Worm (Caenorhabditis elegans) whole organism, young adult: ENCODE results near the gene ttr-31.

Experiments
- B0019.2 ChIP-seq: fragments of 200-800 bp; sonication (Bioruptor generic); conservative IDR thresholded peaks from 2 replicates; pipeline ENCODE4 v1.3.6; 2022; ENCODE audit warnings: missing genetic modification reagents, missing genetic modification characterization, missing compliant biosample characterization
- B0035.1 ChIP-seq: sonication (generic microtip); optimal IDR thresholded peaks from 2 replicates; lab custom pipeline; 2016; ENCODE audit warnings: missing genetic modification characterization, mild to moderate bottlenecking, missing compliant biosample characterization, missing genotype, missing genetic modification reagents
- C06A6.2 ChIP-seq: fragments of 200-800 bp; sonication (Bioruptor generic); conservative IDR thresholded peaks from 2 replicates; pipeline ENCODE4 v1.3.6; 2022; ENCODE audit warnings: missing genetic modification characterization, missing compliant biosample characterization
- F33H1.4 ChIP-seq: fragments of 200-800 bp; sonication (Bioruptor generic); IDR thresholded peaks from 2 replicates; pipeline ENCODE4 v1.3.6; 2022; ENCODE audit warnings: missing genetic modification reagents, missing genetic modification characterization, missing compliant biosample characterization
- F49E8.2 ChIP-seq: sonication (generic microtip); optimal IDR thresholded peaks from 3 replicates; lab custom pipeline; 2017; ENCODE audit warnings: missing genetic modification characterization, mild to moderate bottlenecking, missing compliant biosample characterization, antibody characterized with exemption, moderate library complexity; ENCODE audit not compliant: insufficient read depth
- Y53G8AR.9 ChIP-seq: fragments of 200-800 bp; sonication (Bioruptor generic); conservative IDR thresholded peaks from 2 replicates; pipeline ENCODE4 v1.3.6; 2022; ENCODE audit warnings: missing genetic modification reagents, missing genetic modification characterization, missing compliant biosample characterization
- Y95B8A.8 ChIP-seq: fragments of 200-800 bp; sonication (Bioruptor generic); IDR thresholded peaks from 2 replicates; pipeline ENCODE4 v1.3.6; 2022; ENCODE audit warnings: missing genetic modification reagents, missing genetic modification characterization, missing compliant biosample characterization
- attf-3 ChIP-seq: fragments of 200-800 bp; sonication (Bioruptor generic); conservative IDR thresholded peaks from 2 replicates; pipeline ENCODE4 v1.3.6; 2022; ENCODE audit warnings: missing genetic modification reagents, missing genetic modification characterization, missing compliant biosample characterization
- die-1 ChIP-seq: sonication (generic microtip); optimal IDR thresholded peaks from 2 replicates; lab custom pipeline; 2016; ENCODE audit warnings: missing genotype, mild to moderate bottlenecking, missing genetic modification characterization, missing compliant biosample characterization
- dpff-1 ChIP-seq: sonication (generic microtip); optimal IDR thresholded peaks from 2 replicates; lab custom pipeline; 2017; ENCODE audit warnings: mild to moderate bottlenecking, missing genetic modification characterization, missing compliant biosample characterization
- egl-44 ChIP-seq: fragments of 200-800 bp; sonication (Bioruptor generic); IDR thresholded peaks from 2 replicates; pipeline ENCODE4 v1.3.6; 2022; ENCODE audit warnings: missing genetic modification reagents, missing genetic modification characterization, missing compliant biosample characterization
- fkh-3 ChIP-seq: sonication (generic microtip); optimal IDR thresholded peaks from 2 replicates; lab custom pipeline; 2016; ENCODE audit warnings: mild to moderate bottlenecking, missing genetic modification characterization, missing compliant biosample characterization
- him-1 ChIP-seq: sonication (generic microtip); optimal IDR thresholded peaks from 2 replicates; lab custom pipeline; 2016; ENCODE audit warnings: missing genotype, missing genetic modification reagents, missing genetic modification characterization, missing compliant biosample characterization
- hmg-20 ChIP-seq: fragments of 200-800 bp; sonication (Bioruptor generic); IDR thresholded peaks from 2 replicates; pipeline ENCODE4 v1.3.6; 2022; ENCODE audit warnings: missing genetic modification reagents, missing genetic modification characterization, missing compliant biosample characterization
- hrde-1 ChIP-seq: sonication (generic microtip); optimal IDR thresholded peaks from 2 replicates; lab custom pipeline; 2016; ENCODE audit warnings: missing genetic modification characterization, mild to moderate bottlenecking, missing compliant biosample characterization, moderate library complexity, missing genotype, missing genetic modification reagents, borderline replicate concordance
- let-607 ChIP-seq, 2 experiments: fragments of 200-800 bp in 1 of 2; sonication (Bioruptor generic) in 1 of 2; sonication (generic microtip) in 1 of 2; optimal IDR thresholded peaks; 2 replicates each; lab custom pipeline; 2016 to 2018; ENCODE audit warnings: mild to moderate bottlenecking in 2 of 2, missing compliant biosample characterization in 2 of 2, missing genetic modification characterization in 2 of 2, moderate library complexity in 2 of 2, missing genotype in 1 of 2
- lin-26 ChIP-seq: fragments of 200-800 bp; sonication (Bioruptor generic); IDR thresholded peaks from 2 replicates; pipeline ENCODE4 v1.3.6; 2022; ENCODE audit warnings: missing genetic modification reagents, missing genetic modification characterization, missing compliant biosample characterization
- lin-40 ChIP-seq: sonication (generic microtip); optimal IDR thresholded peaks from 2 replicates; lab custom pipeline; 2016; ENCODE audit warnings: missing genetic modification characterization, mild to moderate bottlenecking, missing compliant biosample characterization, missing genotype, missing genetic modification reagents
- lin-54 ChIP-seq: fragments of 200-800 bp; sonication (Bioruptor generic); optimal IDR thresholded peaks from 2 replicates; lab custom pipeline; 2018; ENCODE audit warnings: mild to moderate bottlenecking, missing genetic modification characterization, missing compliant biosample characterization
- lir-1 ChIP-seq: fragments of 200-800 bp; sonication (Bioruptor generic); conservative IDR thresholded peaks from 2 replicates; pipeline ENCODE4 v1.3.6; 2022; ENCODE audit warnings: missing genetic modification reagents, missing genetic modification characterization, missing compliant biosample characterization
- madf-10 ChIP-seq: sonication (generic microtip); optimal IDR thresholded peaks from 2 replicates; lab custom pipeline; 2016; ENCODE audit warnings: mild to moderate bottlenecking, missing genetic modification characterization, missing compliant biosample characterization
- madf-6 ChIP-seq: fragments of 200-800 bp; sonication (Bioruptor generic); IDR thresholded peaks from 2 replicates; pipeline ENCODE4 v1.3.6; 2022; ENCODE audit warnings: missing genetic modification reagents, missing genetic modification characterization, missing compliant biosample characterization
- mes-4 ChIP-seq: sonication (generic microtip); optimal IDR thresholded peaks from 2 replicates; lab custom pipeline; 2016; ENCODE audit warnings: missing genotype, missing genetic modification characterization, missing compliant biosample characterization
- nfya-1 ChIP-seq: sonication (generic microtip); optimal IDR thresholded peaks from 2 replicates; lab custom pipeline; 2017; ENCODE audit warnings: antibody characterized with exemption, missing compliant biosample characterization, missing genetic modification characterization, borderline replicate concordance; ENCODE audit not compliant: insufficient read depth
- nfya-2 ChIP-seq: fragments of 200-800 bp; sonication (Bioruptor generic); IDR thresholded peaks from 2 replicates; pipeline ENCODE4 v1.3.6; 2022; ENCODE audit warnings: missing genetic modification reagents, missing genetic modification characterization, missing compliant biosample characterization
- nhr-80 ChIP-seq: sonication (generic microtip); optimal IDR thresholded peaks from 2 replicates; lab custom pipeline; 2016; ENCODE audit warnings: missing genetic modification characterization, missing compliant biosample characterization
- rcor-1 ChIP-seq: fragments of 200-800 bp; sonication (Bioruptor generic); IDR thresholded peaks from 2 replicates; pipeline ENCODE4 v1.3.6; 2022; ENCODE audit warnings: missing genetic modification reagents, missing genetic modification characterization, missing compliant biosample characterization
- repo-1 ChIP-seq: sonication (generic microtip); optimal IDR thresholded peaks from 2 replicates; lab custom pipeline; 2017; ENCODE audit warnings: mild to moderate bottlenecking, missing genetic modification characterization, missing compliant biosample characterization
- sea-2 ChIP-seq: fragments of 200-800 bp; sonication (Bioruptor generic); IDR thresholded peaks from 2 replicates; pipeline ENCODE4 v1.3.6; 2022; ENCODE audit warnings: missing genetic modification characterization, missing compliant biosample characterization
- snpc-1.1 ChIP-seq: sonication (generic microtip); optimal IDR thresholded peaks from 2 replicates; lab custom pipeline; 2017; ENCODE audit warnings: missing genetic modification characterization, mild to moderate bottlenecking, missing compliant biosample characterization, antibody characterized with exemption, moderate library complexity, missing genotype, missing genetic modification reagents; ENCODE audit not compliant: insufficient read depth
- snpc-1.3 ChIP-seq: sonication (generic microtip); optimal IDR thresholded peaks from 2 replicates; lab custom pipeline; 2017; ENCODE audit warnings: missing genetic modification characterization, mild to moderate bottlenecking, missing compliant biosample characterization, antibody characterized with exemption, moderate library complexity, missing genotype, missing genetic modification reagents; ENCODE audit not compliant: insufficient read depth
- somi-1 ChIP-seq: fragments of 200-800 bp; sonication (Bioruptor generic); optimal IDR thresholded peaks from 2 replicates; lab custom pipeline; 2018; ENCODE audit warnings: mild to moderate bottlenecking, missing genetic modification characterization, missing compliant biosample characterization
- tbp1 ChIP-seq: fragments of 200-800 bp; sonication (Bioruptor generic); optimal IDR thresholded peaks from 2 replicates; lab custom pipeline; 2018; ENCODE audit warnings: mild to moderate bottlenecking, missing genetic modification characterization, missing compliant biosample characterization
- tbx-9 ChIP-seq: sonication (generic microtip); optimal IDR thresholded peaks from 2 replicates; lab custom pipeline; 2016; ENCODE audit warnings: borderline replicate concordance, missing genetic modification characterization, inconsistent platforms, missing compliant biosample characterization
- ztf-6 ChIP-seq: fragments of 200-800 bp; sonication (Bioruptor generic); IDR thresholded peaks from 2 replicates; pipeline ENCODE4 v1.3.6; 2022; ENCODE audit warnings: missing genetic modification reagents, missing genetic modification characterization, missing compliant biosample characterization

The ttr-31 gene

DNA sequence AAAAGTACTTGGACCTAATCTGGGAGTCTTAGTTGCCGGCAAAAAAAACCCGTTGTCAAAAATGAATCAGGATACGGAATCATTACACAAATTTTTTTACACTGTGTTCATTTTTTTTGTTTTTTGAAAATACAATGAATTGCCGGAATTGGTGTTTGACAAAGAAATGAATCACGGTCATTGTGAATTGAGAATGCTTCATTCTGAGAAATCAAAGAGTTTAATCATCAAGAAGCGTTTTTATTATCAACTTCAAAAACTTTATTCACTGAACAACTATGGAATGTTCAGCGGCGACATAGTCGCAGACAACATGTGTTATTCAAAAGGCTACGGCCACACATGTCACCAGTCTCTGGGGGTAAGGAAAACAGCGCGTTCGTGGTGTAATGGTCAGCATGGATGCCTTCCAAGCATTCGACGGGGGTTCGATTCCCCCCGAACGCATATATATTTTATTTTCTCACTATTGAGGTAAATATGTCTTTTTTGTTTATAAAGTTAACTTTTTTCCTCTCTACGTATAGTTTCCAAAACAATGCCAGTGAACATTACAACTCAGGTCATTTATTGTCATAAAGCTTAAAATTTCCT is 45.3 kb downstream of the ttr-31 start, which contains the start of gene nas-10 (continued):
- TF ChIP-seq ztf-6 (GFP tag; lab: Robert Waterston, UW), result no peak
- TF ChIP-seq tbx-9 (tag; lab: Kevin White, UChicago), result no peak
- TF ChIP-seq tbp1, result peak; percentile 99
- peak; percentile 83 for TF ChIP-seq madf-10 (tag; lab: Kevin White, UChicago)
- TF ChIP-seq somi-1 (GFP tag; lab: Kevin White, UChicago), result peak; percentile 9
- no peak for TF ChIP-seq B0019.2 (GFP tag; lab: Robert Waterston, UW)
- no peak for TF ChIP-seq nhr-80 (tag; lab: Kevin White, UChicago)
- peak; percentile 89 for TF ChIP-seq die-1 (tag; lab: Kevin White, UChicago)
- no peak for TF ChIP-seq F33H1.4 (GFP tag; lab: Robert Waterston, UW)
- peak; percentile 54 to 56 for TF ChIP-seq let-607 (tag; optimal IDR thresholded peaks at IDR 0.05; lab: Kevin White, UChicago)
- TF ChIP-seq F49E8.2 (tag; lab: Kevin White, UChicago), result no peak
- TF ChIP-seq egl-44 (GFP tag; lab: Robert Waterston, UW), result peak; percentile 88
- TF ChIP-seq madf-6 (GFP tag; lab: Robert Waterston, UW), result no peak
- TF ChIP-seq Y95B8A.8 (GFP tag; lab: Robert Waterston, UW), result no peak
- TF ChIP-seq lir-1 (GFP tag; lab: Robert Waterston, UW), result 0 out of 2 replicates have a peak, but pooled peaks have one; percentile 10
- no peak for TF ChIP-seq Y53G8AR.9
- no peak for TF ChIP-seq nfya-1 (tag; lab: Kevin White, UChicago)
- no peak for TF ChIP-seq lin-54 (GFP tag; lab: Kevin White, UChicago)

DNA sequence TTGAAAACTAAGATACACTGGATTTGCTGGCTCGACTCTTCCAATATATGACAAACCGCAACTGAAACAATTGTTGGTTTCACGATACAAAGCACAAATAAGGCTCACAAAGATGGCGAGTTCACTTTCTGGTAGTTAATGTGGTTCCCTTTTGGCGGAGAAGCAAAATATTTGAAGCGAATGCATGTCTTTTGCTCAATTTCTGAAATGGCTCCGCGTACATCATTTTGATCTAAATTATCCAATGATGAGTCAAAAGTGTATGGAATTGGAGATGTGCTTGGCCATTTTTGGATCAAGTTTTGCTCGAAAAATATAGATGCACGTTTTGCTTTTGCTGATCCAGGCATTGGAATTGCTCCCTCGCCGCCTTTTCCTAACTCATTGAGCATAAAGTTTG is 47.1 kb downstream of the ttr-31 start:
- TF ChIP-seq Y53G8AR.9 (no peak), fkh-3 (tag; lab: Kevin White, UChicago) (no peak), repo-1 (tag; lab: Kevin White, UChicago) (no peak), lin-40 (tag; lab: Kevin White, UChicago) (no peak), hmg-20 (GFP tag; lab: Robert Waterston, UW) (no peak), lir-1 (GFP tag; lab: Robert Waterston, UW) (no peak), dpff-1 (tag; lab: Kevin White, UChicago) (no peak), C06A6.2 (GFP tag; lab: Robert Waterston, UW) (no peak), mes-4 (tag; lab: Kevin White, UChicago) (no peak), rcor-1 (no peak), let-607 (tag; optimal IDR thresholded peaks at IDR 0.05; lab: Kevin White, UChicago) (no peak), him-1 (no peak), attf-3 (GFP tag; lab: Robert Waterston, UW) (no peak), snpc-1.1 (tag; lab: Kevin White, UChicago) (no peak), hrde-1 (no peak), nfya-1 (tag; lab: Kevin White, UChicago) (no peak), lin-26 (GFP tag; lab: Robert Waterston, UW) (no peak), snpc-1.3 (tag; lab: Kevin White, UChicago) (no peak), B0035.1 (tag; lab: Kevin White, UChicago) (no peak)

DNA sequence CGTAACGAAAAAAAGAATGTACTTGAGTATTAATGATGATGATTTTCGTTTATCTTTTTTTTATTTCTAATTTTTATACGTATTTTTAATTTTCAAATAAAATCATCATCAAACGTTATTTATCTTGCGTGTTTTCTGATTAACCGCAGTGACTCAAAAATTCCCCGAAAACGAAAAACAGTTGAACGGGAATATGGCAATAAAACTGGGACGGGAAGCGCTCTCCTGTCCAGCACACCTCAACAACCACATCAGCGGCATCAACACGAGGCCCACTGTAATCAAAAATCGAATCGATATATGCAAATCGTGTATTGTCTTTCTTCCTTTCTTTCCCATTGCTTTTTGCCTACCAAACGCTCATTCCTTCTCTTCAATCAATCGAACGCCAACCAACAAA is 49.7 kb downstream of the ttr-31 start, which contains the start of gene K09C8.2:
TSS of gene K09C8.2 (plus strand) at position 301 of the 400 bp plus-strand sequence.
- TF ChIP-seq nfya-2 (GFP tag; lab: Robert Waterston, UW) (no peak), sea-2 (no peak)
